Worm (Caenorhabditis elegans) whole organism, midembryonic: Measurements from ENCODE around the gene F57B1.9.

Experiments used
- T22C8.4 ChIP-seq: fragments of 200-800 bp; sonication (Bioruptor generic); IDR thresholded peaks from 2 replicates; pipeline ENCODE4 v1.3.6; 2022; ENCODE audit warnings: missing genetic modification characterization, missing compliant biosample characterization
- cog-1 ChIP-seq: sonication (generic microtip); optimal IDR thresholded peaks from 2 replicates; lab custom pipeline; 2016; ENCODE audit warnings: missing genetic modification characterization, missing compliant biosample characterization
- flt-1 ChIP-seq: fragments of 200-800 bp; sonication (Bioruptor generic); IDR thresholded peaks from 2 replicates; pipeline ENCODE4 v1.3.6; 2022; ENCODE audit warnings: missing genetic modification characterization, missing compliant biosample characterization
- klf-2 ChIP-seq: fragments of 200-800 bp; sonication (Bioruptor generic); conservative IDR thresholded peaks from 2 replicates; pipeline ENCODE4 v1.3.6; 2022; ENCODE audit warnings: missing genetic modification reagents, missing genetic modification characterization, missing compliant biosample characterization
- med-1 ChIP-seq: sonication (generic microtip); optimal IDR thresholded peaks from 2 replicates; lab custom pipeline; 2017; ENCODE audit warnings: missing genetic modification characterization, mild to moderate bottlenecking, missing compliant biosample characterization, antibody characterized with exemption, missing genetic modification reagents; ENCODE audit not compliant: insufficient read depth
- ref-1 ChIP-seq: fragments of 200-800 bp; sonication (Bioruptor generic); conservative IDR thresholded peaks from 2 replicates; pipeline ENCODE4 v1.3.6; 2022; ENCODE audit warnings: missing genetic modification reagents, missing genetic modification characterization, missing compliant biosample characterization
- tab-1 ChIP-seq: fragments of 200-800 bp; sonication (Bioruptor generic); IDR thresholded peaks from 2 replicates; pipeline ENCODE4 v1.3.6; 2022; ENCODE audit warnings: missing genetic modification characterization, missing compliant biosample characterization
- ztf-23 ChIP-seq: fragments of 200-800 bp; sonication (Bioruptor generic); IDR thresholded peaks from 2 replicates; pipeline ENCODE4 v1.3.6; 2022; ENCODE audit warnings: missing genetic modification reagents, missing genetic modification characterization, missing compliant biosample characterization
- ztf-29 ChIP-seq: fragments of 200-800 bp; sonication (Bioruptor generic); IDR thresholded peaks from 2 replicates; pipeline ENCODE4 v1.3.6; 2022; ENCODE audit warnings: missing genetic modification reagents, missing genetic modification characterization, missing compliant biosample characterization

The F57B1.9 gene

ce11 chrV:13206514-13206913, 8.8 kb upstream of the F57B1.9 start:
- TF ChIP-seq ztf-29 (GFP tag; lab: Robert Waterston, UW) (no peak), cog-1 (no peak), flt-1 (GFP tag; lab: Robert Waterston, UW) (no peak), ztf-23 (GFP tag; lab: Robert Waterston, UW) (no peak), klf-2 (GFP tag; lab: Robert Waterston, UW) (no peak), ref-1 (no peak), T22C8.4 (GFP tag; lab: Robert Waterston, UW) (no peak), med-1 (GFP tag; lab: Kevin White, UChicago) (no peak), tab-1 (GFP tag; lab: Robert Waterston, UW) (no peak)

ce11 chrV:13202127-13202610, 4.4 kb upstream of the F57B1.9 start, which contains the start of the genes col-159 and col-160:
Gene col-159 (minus strand): TSS chrV:13202177.
Gene col-160 (minus strand): TSS chrV:13202189.
- TF ChIP-seq flt-1 (GFP tag; lab: Robert Waterston, UW) (no peak), tab-1 (GFP tag; lab: Robert Waterston, UW) (no peak), med-1 (GFP tag; lab: Kevin White, UChicago) (no peak), cog-1 (no peak), ztf-23 (GFP tag; lab: Robert Waterston, UW) (no peak), ref-1 (no peak), T22C8.4 (GFP tag; lab: Robert Waterston, UW) (no peak), ztf-29 (GFP tag; lab: Robert Waterston, UW) (no peak), klf-2 (GFP tag; lab: Robert Waterston, UW) (no peak)

- TF ChIP-seq ref-1: no peak
- TF ChIP-seq klf-2 (GFP tag; lab: Robert Waterston, UW): no peak
- no peak for TF ChIP-seq med-1 (GFP tag; lab: Kevin White, UChicago)
- no peak for TF ChIP-seq ztf-29 (GFP tag; lab: Robert Waterston, UW)
- TF ChIP-seq ztf-23 (GFP tag; lab: Robert Waterston, UW): no peak
- no peak for TF ChIP-seq T22C8.4 (GFP tag; lab: Robert Waterston, UW)
- TF ChIP-seq flt-1 (GFP tag; lab: Robert Waterston, UW): no peak
- no peak for TF ChIP-seq cog-1
- TF ChIP-seq tab-1 (GFP tag; lab: Robert Waterston, UW): no peak
These were observed 2.9 kb upstream of the F57B1.9 start for ce11 chrV:13200609-13201008.

ce11 chrV:13195548-13195947, 2.2 kb downstream of the F57B1.9 start, which contains the start of gene F57B1.1:
Gene F57B1.1 (minus strand): TSS chrV:13195648.
- TF ChIP-seq cog-1: no peak
- TF ChIP-seq ref-1: no peak
- TF ChIP-seq tab-1 (GFP tag; lab: Robert Waterston, UW): no peak
- no peak for TF ChIP-seq klf-2 (GFP tag; lab: Robert Waterston, UW)
- TF ChIP-seq T22C8.4 (GFP tag; lab: Robert Waterston, UW): no peak
- no peak for TF ChIP-seq flt-1 (GFP tag; lab: Robert Waterston, UW)
- TF ChIP-seq ztf-29 (GFP tag; lab: Robert Waterston, UW): no peak
- no peak for TF ChIP-seq ztf-23 (GFP tag; lab: Robert Waterston, UW)

ce11 chrV:13193488-13194042, 4.2 kb downstream of the F57B1.9 start, which contains the start of gene sun-1:
Gene sun-1 (minus strand): TSS chrV:13193538.
- TF ChIP-seq cog-1 (no peak), ref-1 (no peak), ztf-23 (GFP tag; lab: Robert Waterston, UW) (no peak), klf-2 (GFP tag; lab: Robert Waterston, UW) (no peak), tab-1 (GFP tag; lab: Robert Waterston, UW) (no peak), flt-1 (GFP tag; lab: Robert Waterston, UW) (no peak), T22C8.4 (GFP tag; lab: Robert Waterston, UW) (no peak), ztf-29 (GFP tag; lab: Robert Waterston, UW) (no peak), med-1 (GFP tag; lab: Kevin White, UChicago) (no peak)

ce11 chrV:13185384-13185783, 12.3 kb downstream of the F57B1.9 start, which contains the start of gene sri-6:
Gene sri-6 (plus strand): TSS chrV:13185684.
- TF ChIP-seq T22C8.4 (GFP tag; lab: Robert Waterston, UW) (no peak), ztf-23 (GFP tag; lab: Robert Waterston, UW) (no peak), ztf-29 (GFP tag; lab: Robert Waterston, UW) (no peak), cog-1 (no peak), tab-1 (GFP tag; lab: Robert Waterston, UW) (no peak), klf-2 (GFP tag; lab: Robert Waterston, UW) (no peak), flt-1 (GFP tag; lab: Robert Waterston, UW) (no peak), ref-1 (no peak)

- TF ChIP-seq ztf-29 (GFP tag; lab: Robert Waterston, UW) (no peak), ztf-23 (GFP tag; lab: Robert Waterston, UW) (no peak), T22C8.4 (GFP tag; lab: Robert Waterston, UW) (no peak), tab-1 (GFP tag; lab: Robert Waterston, UW) (no peak)
These were observed 13.6 kb downstream of the F57B1.9 start, which contains the start of gene T09E8.4 for ce11 chrV:13184137-13184536. Gene T09E8.4 (minus strand): TSS chrV:13184237.

- TF ChIP-seq T22C8.4 (GFP tag; lab: Robert Waterston, UW): no peak
- no peak for TF ChIP-seq klf-2 (GFP tag; lab: Robert Waterston, UW)
- TF ChIP-seq cog-1: no peak
- TF ChIP-seq ref-1: no peak
- TF ChIP-seq flt-1 (GFP tag; lab: Robert Waterston, UW): no peak
- no peak for TF ChIP-seq ztf-29 (GFP tag; lab: Robert Waterston, UW)
- TF ChIP-seq ztf-23 (GFP tag; lab: Robert Waterston, UW): no peak
- no peak for TF ChIP-seq tab-1 (GFP tag; lab: Robert Waterston, UW)
- no peak for TF ChIP-seq med-1 (GFP tag; lab: Kevin White, UChicago)
These were observed 16.3 kb downstream of the F57B1.9 start for ce11 chrV:13181450-13181849.

- TF ChIP-seq T22C8.4 (GFP tag; lab: Robert Waterston, UW) (no peak), cog-1 (no peak), ztf-29 (GFP tag; lab: Robert Waterston, UW) (no peak), ztf-23 (GFP tag; lab: Robert Waterston, UW) (no peak), tab-1 (GFP tag; lab: Robert Waterston, UW) (no peak), flt-1 (GFP tag; lab: Robert Waterston, UW) (no peak), ref-1 (no peak), med-1 (GFP tag; lab: Kevin White, UChicago) (no peak), klf-2 (GFP tag; lab: Robert Waterston, UW) (no peak)
These were observed 17.6 kb downstream of the F57B1.9 start, which contains the start of gene cni-1 for ce11 chrV:13179986-13180591. Gene cni-1 (plus strand): TSS chrV:13180330.
